Worm (Caenorhabditis elegans) whole organism, young adult: ENCODE results near the gene Y73F8A.35.

Experiments used
- B0035.1 ChIP-seq: sonication (generic microtip); optimal IDR thresholded peaks from 2 replicates; lab custom pipeline; 2016; ENCODE audit warnings: missing genetic modification characterization, mild to moderate bottlenecking, missing compliant biosample characterization, missing genotype, missing genetic modification reagents
- C06A6.2 ChIP-seq: fragments of 200-800 bp; sonication (Bioruptor generic); conservative IDR thresholded peaks from 2 replicates; pipeline ENCODE4 v1.3.6; 2022; ENCODE audit warnings: missing genetic modification characterization, missing compliant biosample characterization
- D2030.7 ChIP-seq: fragments of 200-800 bp; sonication (Bioruptor generic); IDR thresholded peaks from 2 replicates; pipeline ENCODE4 v1.3.6; 2022; ENCODE audit warnings: missing genetic modification reagents, missing genetic modification characterization, missing compliant biosample characterization
- F39B2.1 ChIP-seq: fragments of 200-800 bp; sonication (Bioruptor generic); IDR thresholded peaks from 2 replicates; pipeline ENCODE4 v1.3.6; 2022; ENCODE audit warnings: missing genetic modification reagents, missing genetic modification characterization, missing compliant biosample characterization
- F52B5.7 ChIP-seq: sonication (generic microtip); optimal IDR thresholded peaks from 2 replicates; lab custom pipeline; 2016; ENCODE audit warnings: mild to moderate bottlenecking, missing genetic modification characterization, missing compliant biosample characterization
- F55B11.4 ChIP-seq: sonication (generic microtip); optimal IDR thresholded peaks from 2 replicates; lab custom pipeline; 2016; ENCODE audit warnings: missing compliant biosample characterization, missing genetic modification characterization, borderline replicate concordance; ENCODE audit not compliant: insufficient read depth
- F57A8.1 ChIP-seq: fragments of 200-800 bp; sonication (Bioruptor generic); optimal IDR thresholded peaks from 2 replicates; lab custom pipeline; 2018; ENCODE audit warnings: mild to moderate bottlenecking, missing genetic modification characterization, moderate library complexity, missing compliant biosample characterization
- Y53G8AR.9 ChIP-seq: fragments of 200-800 bp; sonication (Bioruptor generic); conservative IDR thresholded peaks from 2 replicates; pipeline ENCODE4 v1.3.6; 2022; ENCODE audit warnings: missing genetic modification reagents, missing genetic modification characterization, missing compliant biosample characterization
- Y56A3A.18 ChIP-seq: fragments of 200-800 bp; sonication (Bioruptor generic); IDR thresholded peaks from 2 replicates; pipeline ENCODE4 v1.3.6; 2022; ENCODE audit warnings: missing genetic modification reagents, missing genetic modification characterization, missing compliant biosample characterization
- ZK185.1 ChIP-seq: sonication (generic microtip); optimal IDR thresholded peaks from 2 replicates; lab custom pipeline; 2016; ENCODE audit warnings: mild to moderate bottlenecking, missing genetic modification characterization, missing compliant biosample characterization; ENCODE audit not compliant: poor library complexity, severe bottlenecking
- akir-1 ChIP-seq: fragments of 200-800 bp; sonication (Bioruptor generic); optimal IDR thresholded peaks from 2 replicates; lab custom pipeline; 2018; ENCODE audit warnings: mild to moderate bottlenecking, missing genetic modification characterization, moderate library complexity, missing compliant biosample characterization
- aptf-2 ChIP-seq: fragments of 200-800 bp; sonication (Bioruptor generic); conservative IDR thresholded peaks from 2 replicates; pipeline ENCODE4 v1.3.6; 2022; ENCODE audit warnings: missing genetic modification reagents, missing genetic modification characterization, missing compliant biosample characterization
- aptf-3 ChIP-seq: fragments of 200-800 bp; sonication (Bioruptor generic); IDR thresholded peaks from 2 replicates; pipeline ENCODE4 v1.3.6; 2022; ENCODE audit warnings: missing genetic modification characterization, missing compliant biosample characterization
- athp-1 ChIP-seq: sonication (generic microtip); optimal IDR thresholded peaks from 2 replicates; lab custom pipeline; 2017; ENCODE audit warnings: mild to moderate bottlenecking, missing genetic modification characterization, missing compliant biosample characterization
- attf-3 ChIP-seq: fragments of 200-800 bp; sonication (Bioruptor generic); conservative IDR thresholded peaks from 2 replicates; pipeline ENCODE4 v1.3.6; 2022; ENCODE audit warnings: missing genetic modification reagents, missing genetic modification characterization, missing compliant biosample characterization
- attf-6 ChIP-seq: fragments of 200-800 bp; sonication (Bioruptor generic); IDR thresholded peaks from 2 replicates; pipeline ENCODE4 v1.3.6; 2022; ENCODE audit warnings: missing genetic modification reagents, missing genetic modification characterization, missing compliant biosample characterization
- bed-2 ChIP-seq: fragments of 200-800 bp; sonication (Bioruptor generic); IDR thresholded peaks from 2 replicates; pipeline ENCODE4 v1.3.6; 2022; ENCODE audit warnings: missing genetic modification reagents, missing genetic modification characterization, missing compliant biosample characterization
- ccch-3 ChIP-seq: fragments of 200-800 bp; sonication (Bioruptor generic); optimal IDR thresholded peaks from 2 replicates; lab custom pipeline; 2018; ENCODE audit warnings: mild to moderate bottlenecking, missing genetic modification characterization, missing compliant biosample characterization
- cebp-1 ChIP-seq, 2 experiments: fragments of 200-800 bp in 1 of 2; sonication (Bioruptor generic) in 1 of 2; sonication (generic microtip) in 1 of 2; IDR thresholded peaks in 1 of 2; optimal IDR thresholded peaks in 1 of 2; 2 replicates each; pipeline versions ENCODE4 v1.3.6 to Lab custom; 2017 to 2022; ENCODE audit warnings: missing compliant biosample characterization in 2 of 2, missing genetic modification characterization in 2 of 2, mild to moderate bottlenecking in 1 of 2, missing genetic modification reagents in 1 of 2, moderate library complexity in 1 of 2
- ceh-58 ChIP-seq: fragments of 200-800 bp; sonication (Bioruptor generic); IDR thresholded peaks from 2 replicates; pipeline ENCODE4 v1.3.6; 2022; ENCODE audit warnings: missing genetic modification characterization, missing compliant biosample characterization
- ceh-91 ChIP-seq: fragments of 200-800 bp; sonication (Bioruptor generic); IDR thresholded peaks from 2 replicates; pipeline ENCODE4 v1.3.6; 2022; ENCODE audit warnings: missing genetic modification reagents, missing genetic modification characterization, missing compliant biosample characterization
- dox-1 ChIP-seq: fragments of 200-800 bp; sonication (Bioruptor generic); IDR thresholded peaks from 2 replicates; pipeline ENCODE4 v1.3.6; 2022; ENCODE audit warnings: missing genetic modification reagents, missing genetic modification characterization, missing compliant biosample characterization
- efl-1 ChIP-seq: fragments of 150-350 bp; optimal IDR thresholded peaks from 2 replicates; lab custom pipeline; 2014; ENCODE audit warnings: missing biosample characterization, missing genetic modification reagents, missing genetic modification characterization
- egrh-3 ChIP-seq: fragments of 200-800 bp; sonication (Bioruptor generic); IDR thresholded peaks from 2 replicates; pipeline ENCODE4 v1.3.6; 2022; ENCODE audit warnings: missing genetic modification reagents, missing genetic modification characterization, missing compliant biosample characterization
- ets-4 ChIP-seq: fragments of 200-800 bp; sonication (Bioruptor generic); optimal IDR thresholded peaks from 2 replicates; lab custom pipeline; 2018; ENCODE audit warnings: mild to moderate bottlenecking, missing genetic modification characterization, missing compliant biosample characterization
- gei-17 ChIP-seq: fragments of 200-800 bp; sonication (Bioruptor generic); optimal IDR thresholded peaks from 2 replicates; lab custom pipeline; 2018; ENCODE audit warnings: mild to moderate bottlenecking, missing genetic modification characterization, missing compliant biosample characterization
- hmg-1.2 ChIP-seq: fragments of 200-800 bp; sonication (Bioruptor generic); IDR thresholded peaks from 2 replicates; pipeline ENCODE4 v1.3.6; 2022; ENCODE audit warnings: missing genetic modification reagents, missing genetic modification characterization, missing compliant biosample characterization
- hrde-1 ChIP-seq: sonication (generic microtip); optimal IDR thresholded peaks from 2 replicates; lab custom pipeline; 2016; ENCODE audit warnings: missing genetic modification characterization, mild to moderate bottlenecking, missing compliant biosample characterization, moderate library complexity, missing genotype, missing genetic modification reagents, borderline replicate concordance
- hsf-1 ChIP-seq: fragments of 200-800 bp; sonication (Bioruptor generic); IDR thresholded peaks from 2 replicates; pipeline ENCODE4 v1.3.6; 2022; ENCODE audit warnings: missing genetic modification reagents, missing genetic modification characterization, missing compliant biosample characterization
- let-526 ChIP-seq: fragments of 200-800 bp; sonication (Bioruptor generic); IDR thresholded peaks from 2 replicates; pipeline ENCODE4 v1.3.6; 2022; ENCODE audit warnings: missing genetic modification reagents, missing genetic modification characterization, missing compliant biosample characterization
- lin-26 ChIP-seq: fragments of 200-800 bp; sonication (Bioruptor generic); IDR thresholded peaks from 2 replicates; pipeline ENCODE4 v1.3.6; 2022; ENCODE audit warnings: missing genetic modification reagents, missing genetic modification characterization, missing compliant biosample characterization
- madf-6 ChIP-seq: fragments of 200-800 bp; sonication (Bioruptor generic); IDR thresholded peaks from 2 replicates; pipeline ENCODE4 v1.3.6; 2022; ENCODE audit warnings: missing genetic modification reagents, missing genetic modification characterization, missing compliant biosample characterization
- madf-8 ChIP-seq: fragments of 200-800 bp; sonication (Bioruptor generic); conservative IDR thresholded peaks from 2 replicates; pipeline ENCODE4 v1.3.6; 2022; ENCODE audit warnings: missing genetic modification reagents, missing genetic modification characterization, missing compliant biosample characterization
- mcd-1 ChIP-seq: fragments of 200-800 bp; sonication (Bioruptor generic); IDR thresholded peaks from 2 replicates; pipeline ENCODE4 v1.3.6; 2022; ENCODE audit warnings: missing genetic modification reagents, missing genetic modification characterization, missing compliant biosample characterization
- mel-28 ChIP-seq: sonication (generic microtip); optimal IDR thresholded peaks from 2 replicates; lab custom pipeline; 2016; ENCODE audit warnings: borderline replicate concordance, mild to moderate bottlenecking, missing genetic modification characterization, missing compliant biosample characterization
- mxl-1 ChIP-seq: sonication (generic microtip); optimal IDR thresholded peaks from 2 replicates; lab custom pipeline; 2016; ENCODE audit warnings: missing genetic modification characterization, missing compliant biosample characterization
- nhr-179 ChIP-seq: sonication (generic microtip); optimal IDR thresholded peaks from 2 replicates; lab custom pipeline; 2016; ENCODE audit warnings: mild to moderate bottlenecking, missing genetic modification characterization, missing compliant biosample characterization
- repo-1 ChIP-seq: sonication (generic microtip); optimal IDR thresholded peaks from 2 replicates; lab custom pipeline; 2017; ENCODE audit warnings: mild to moderate bottlenecking, missing genetic modification characterization, missing compliant biosample characterization
- rpc-1 ChIP-seq, 2 experiments: fragments of 150-350 bp in 1 of 2; sonication (generic microtip) in 1 of 2; optimal IDR thresholded peaks; 2 replicates each; lab custom pipeline; 2014 to 2018; ENCODE audit warnings: missing biosample characterization in 1 of 2, missing genetic modification characterization in 1 of 2, missing genetic modification reagents in 1 of 2, missing genotype in 1 of 2
- tbx-9 ChIP-seq: sonication (generic microtip); optimal IDR thresholded peaks from 2 replicates; lab custom pipeline; 2016; ENCODE audit warnings: borderline replicate concordance, missing genetic modification characterization, inconsistent platforms, missing compliant biosample characterization
- tlf-1 ChIP-seq: fragments of 200-800 bp; sonication (Bioruptor generic); optimal IDR thresholded peaks from 2 replicates; lab custom pipeline; 2018; ENCODE audit warnings: mild to moderate bottlenecking, missing genetic modification characterization, missing compliant biosample characterization
- unc-130 ChIP-seq: sonication (generic microtip); optimal IDR thresholded peaks from 2 replicates; lab custom pipeline; 2016; ENCODE audit warnings: missing genetic modification reagents, missing genetic modification characterization, missing compliant biosample characterization
- unc-62 ChIP-seq: fragments of 150-350 bp; optimal IDR thresholded peaks from 2 replicates; lab custom pipeline; 2014; ENCODE audit warnings: missing biosample characterization, missing genetic modification reagents, missing genetic modification characterization
- xnd-1 ChIP-seq: sonication (generic microtip); optimal IDR thresholded peaks from 2 replicates; lab custom pipeline; 2016; ENCODE audit warnings: missing genotype, missing genetic modification reagents, missing genetic modification characterization, missing compliant biosample characterization
- zim-3 ChIP-seq: sonication (generic microtip); optimal IDR thresholded peaks from 2 replicates; lab custom pipeline; 2017; ENCODE audit warnings: mild to moderate bottlenecking, missing genetic modification characterization, moderate library complexity, missing compliant biosample characterization
- ztf-18 ChIP-seq: sonication (generic microtip); optimal IDR thresholded peaks from 2 replicates; lab custom pipeline; 2016; ENCODE audit warnings: missing genotype, mild to moderate bottlenecking, missing genetic modification characterization, missing compliant biosample characterization
- ztf-22 ChIP-seq: fragments of 200-800 bp; sonication (Bioruptor generic); optimal IDR thresholded peaks from 2 replicates; lab custom pipeline; 2018; ENCODE audit warnings: mild to moderate bottlenecking, missing genetic modification characterization, moderate library complexity, missing compliant biosample characterization
- ztf-6 ChIP-seq: fragments of 200-800 bp; sonication (Bioruptor generic); IDR thresholded peaks from 2 replicates; pipeline ENCODE4 v1.3.6; 2022; ENCODE audit warnings: missing genetic modification reagents, missing genetic modification characterization, missing compliant biosample characterization

Gene Y73F8A.35

ce11 chrIV:15526477-15526876 is 13.3 kb downstream of the Y73F8A.35 start (continued):
- TF ChIP-seq madf-8 (GFP tag; lab: Robert Waterston, UW): peak; percentile 37
- peak; percentile 44 for TF ChIP-seq hmg-1.2 (GFP tag; lab: Robert Waterston, UW)
- TF ChIP-seq B0035.1 (tag; lab: Kevin White, UChicago): peak; percentile 42
- no peak for TF ChIP-seq ztf-22
- peak; percentile 91 for TF ChIP-seq unc-130
- peak; percentile 69 for TF ChIP-seq madf-6 (GFP tag; lab: Robert Waterston, UW)
- TF ChIP-seq ceh-91 (GFP tag; lab: Robert Waterston, UW): peak; percentile 67
- peak; percentile 58 for TF ChIP-seq athp-1 (tag; lab: Kevin White, UChicago)
- no peak for TF ChIP-seq lin-26 (GFP tag; lab: Robert Waterston, UW)
- no peak for TF ChIP-seq aptf-3 (GFP tag; lab: Robert Waterston, UW)
- TF ChIP-seq mxl-1 (tag; lab: Kevin White, UChicago): no peak
- no peak for TF ChIP-seq egrh-3 (GFP tag; lab: Robert Waterston, UW)
- no peak for TF ChIP-seq akir-1 (GFP tag; lab: Kevin White, UChicago)
- TF ChIP-seq attf-3 (GFP tag; lab: Robert Waterston, UW): no peak
- peak; percentile 79 for TF ChIP-seq Y53G8AR.9
- TF ChIP-seq ceh-58 (GFP tag; lab: Robert Waterston, UW): no peak
- no peak for TF ChIP-seq let-526 (GFP tag; lab: Robert Waterston, UW)
- peak; percentile 65 for TF ChIP-seq ztf-18 (tag; lab: Kevin White, UChicago)
- peak; percentile 67; the same call in 1 of the 2 replicates for TF ChIP-seq aptf-2 (GFP tag; lab: Robert Waterston, UW)
- TF ChIP-seq F39B2.1 (GFP tag; lab: Robert Waterston, UW): no peak
- peak; percentile 58 for TF ChIP-seq repo-1 (tag; lab: Kevin White, UChicago)
- TF ChIP-seq xnd-1 (tag; lab: Kevin White, UChicago): peak; percentile 48
- peak; percentile 59; the same call in 1 of the 2 replicates for TF ChIP-seq ztf-6 (GFP tag; lab: Robert Waterston, UW)
- TF ChIP-seq F57A8.1 (GFP tag; lab: Kevin White, UChicago): no peak
- no peak for TF ChIP-seq gei-17
- peak; percentile 59; the same call in 1 of the 2 replicates for TF ChIP-seq hsf-1 (GFP tag; lab: Robert Waterston, UW)
- no peak for TF ChIP-seq zim-3 (tag; lab: Kevin White, UChicago)
- no peak for TF ChIP-seq rpc-1 (optimal IDR thresholded peaks at IDR 0.05; lab: Kevin White, UChicago)
- TF ChIP-seq rpc-1 (tag; optimal IDR thresholded peaks at IDR 0.05; lab: Kevin White, UChicago): no peak
- TF ChIP-seq mcd-1 (GFP tag; lab: Robert Waterston, UW): peak; percentile 79
- no peak for TF ChIP-seq F55B11.4 (tag; lab: Kevin White, UChicago)
- TF ChIP-seq ZK185.1: peak; percentile 88
- TF ChIP-seq bed-2: 0 out of 2 replicates have a peak, but pooled peaks have one; percentile 32
- TF ChIP-seq tlf-1 (GFP tag; lab: Kevin White, UChicago): peak; percentile 67
- peak; percentile 11; the same call in 1 of the 2 replicates for TF ChIP-seq Y56A3A.18
- TF ChIP-seq tbx-9: no peak
- TF ChIP-seq F52B5.7 (tag; lab: Kevin White, UChicago): peak; percentile 16
- no peak for TF ChIP-seq nhr-179 (tag; lab: Kevin White, UChicago)
- peak; percentile 97 for TF ChIP-seq attf-6 (GFP tag; lab: Robert Waterston, UW)
- peak; percentile 83 for TF ChIP-seq hrde-1
- TF ChIP-seq mel-28 (tag; lab: Kevin White, UChicago): no peak
- TF ChIP-seq unc-62 (GFP tag; lab: Kevin White, UChicago): no peak
- no peak for TF ChIP-seq ccch-3 (GFP tag; lab: Kevin White, UChicago)
- TF ChIP-seq cebp-1 (GFP tag; IDR thresholded peaks at IDR 0.05; lab: Robert Waterston, UW): no peak
- TF ChIP-seq cebp-1 (tag; optimal IDR thresholded peaks at IDR 0.05; lab: Kevin White, UChicago): no peak
- no peak for TF ChIP-seq ets-4
- TF ChIP-seq C06A6.2: no peak
- peak; percentile 77 for TF ChIP-seq dox-1 (GFP tag; lab: Robert Waterston, UW)
- peak; percentile 72 for TF ChIP-seq D2030.7 (GFP tag; lab: Robert Waterston, UW)
- TF ChIP-seq efl-1 (GFP tag; lab: Kevin White, UChicago): peak; percentile 63
